Fruit fly (Drosophila melanogaster) whole organism, pupa: ENCODE results near the gene zormin.

Experiments used
- CG10348 ChIP-seq: fragments of 200-800 bp; sonication (Bioruptor generic); IDR thresholded peaks from 2 replicates; pipeline ENCODE4 v1.3.6; 2022; ENCODE audit warnings: missing biosample characterization, missing genetic modification characterization
- CG12605 ChIP-seq: fragments of 200-800 bp; sonication (Bioruptor generic); IDR thresholded peaks from 2 replicates; pipeline ENCODE4 v1.3.6; 2022; ENCODE audit warnings: missing biosample characterization, missing genetic modification characterization
- CG13204 ChIP-seq: fragments of 200-800 bp; sonication (Bioruptor generic); optimal IDR thresholded peaks from 2 replicates; lab custom pipeline; 2018; ENCODE audit warnings: missing biosample characterization, mild to moderate bottlenecking, missing genetic modification characterization, moderate library complexity
- CG14655 ChIP-seq: fragments of 200-800 bp; sonication (Bioruptor generic); optimal IDR thresholded peaks from 3 replicates; lab custom pipeline; 2017; ENCODE audit warnings: mild to moderate bottlenecking, missing biosample characterization, missing genetic modification reagents, missing genetic modification characterization
- CG15710 ChIP-seq: fragments of 200-800 bp; sonication (Bioruptor generic); optimal IDR thresholded peaks from 2 replicates; lab custom pipeline; 2018; ENCODE audit warnings: missing biosample characterization, mild to moderate bottlenecking, missing genetic modification characterization, moderate library complexity
- CG17806 ChIP-seq: fragments of 200-800 bp; sonication (Bioruptor generic); optimal IDR thresholded peaks from 2 replicates; lab custom pipeline; 2018; ENCODE audit warnings: missing biosample characterization, mild to moderate bottlenecking, missing genetic modification characterization, moderate library complexity
- CG32121 ChIP-seq: fragments of 200-800 bp; sonication (Bioruptor generic); IDR thresholded peaks from 2 replicates; pipeline ENCODE4 v1.3.6; 2022; ENCODE audit warnings: missing biosample characterization, missing genetic modification characterization
- CG34367 ChIP-seq: fragments of 200-800 bp; sonication (Bioruptor generic); optimal IDR thresholded peaks from 2 replicates; lab custom pipeline; 2018; ENCODE audit warnings: missing biosample characterization, mild to moderate bottlenecking, missing genetic modification characterization
- CG4496 ChIP-seq: fragments of 200-800 bp; sonication (Bioruptor generic); IDR thresholded peaks from 3 replicates; pipeline ENCODE4 v1.3.6; 2022; ENCODE audit warnings: missing biosample characterization, missing genetic modification characterization
- CG8159 ChIP-seq: fragments of 200-800 bp; sonication (Bioruptor generic); optimal IDR thresholded peaks from 3 replicates; lab custom pipeline; 2018; ENCODE audit warnings: missing biosample characterization, mild to moderate bottlenecking, missing genetic modification characterization, moderate library complexity
- CG8301 ChIP-seq: fragments of 200-800 bp; sonication (Bioruptor generic); optimal IDR thresholded peaks from 2 replicates; lab custom pipeline; 2018; ENCODE audit warnings: missing biosample characterization, mild to moderate bottlenecking, missing genetic modification characterization
- CG9948 ChIP-seq: fragments of 200-800 bp; sonication (Bioruptor generic); optimal IDR thresholded peaks from 2 replicates; lab custom pipeline; 2018; ENCODE audit warnings: missing biosample characterization, mild to moderate bottlenecking, missing genetic modification characterization, moderate library complexity
- D1 ChIP-seq: fragments of 200-800 bp; sonication (Bioruptor generic); optimal IDR thresholded peaks from 2 replicates; lab custom pipeline; 2018; ENCODE audit warnings: missing biosample characterization, mild to moderate bottlenecking, missing genetic modification characterization, moderate library complexity
- EcR ChIP-seq: fragments of 200-800 bp; sonication (Bioruptor generic); optimal IDR thresholded peaks from 3 replicates; lab custom pipeline; 2019; ENCODE audit warnings: missing biosample characterization, missing genetic modification characterization, mild to moderate bottlenecking, moderate library complexity, missing genetic modification reagents
- Ets98B ChIP-seq: fragments of 200-800 bp; sonication (Bioruptor generic); IDR thresholded peaks from 2 replicates; pipeline ENCODE4 v1.3.6; 2022; ENCODE audit warnings: missing biosample characterization, missing genetic modification characterization
- Pif1A ChIP-seq: fragments of 200-800 bp; sonication (Bioruptor generic); optimal IDR thresholded peaks from 3 replicates; lab custom pipeline; 2016; ENCODE audit warnings: missing biosample characterization, missing genetic modification characterization
- Pif1B ChIP-seq: fragments of 200-800 bp; sonication (Bioruptor generic); optimal IDR thresholded peaks from 3 replicates; lab custom pipeline; 2016; ENCODE audit warnings: missing biosample characterization, missing genetic modification characterization
- Snoo ChIP-seq: fragments of 200-800 bp; sonication (Bioruptor generic); optimal IDR thresholded peaks from 3 replicates; lab custom pipeline; 2017; ENCODE audit warnings: missing biosample characterization, mild to moderate bottlenecking, missing genetic modification characterization, inconsistent platforms
- fd96Ca ChIP-seq: fragments of 200-800 bp; sonication (Bioruptor generic); IDR thresholded peaks from 3 replicates; pipeline ENCODE4 v1.3.6; 2022; ENCODE audit warnings: missing biosample characterization, missing genetic modification characterization
- gl ChIP-seq: fragments of 200-800 bp; sonication (Bioruptor generic); optimal IDR thresholded peaks from 2 replicates; lab custom pipeline; 2018; ENCODE audit warnings: missing biosample characterization, mild to moderate bottlenecking, missing genetic modification characterization
- rn ChIP-seq: fragments of 200-800 bp; sonication (Bioruptor generic); IDR thresholded peaks from 2 replicates; pipeline ENCODE4 v1.3.6; 2022; ENCODE audit warnings: missing biosample characterization, missing genetic modification characterization

Gene zormin

dm6 chr3L:2174232-2174631, 22.7 kb upstream of the zormin start, which contains the start of gene CG15820:
TSS of gene CG15820 (minus strand) at chr3L:2174332.
- TF ChIP-seq D1 (no peak), CG15710 (tag; lab: Kevin White, UChicago) (no peak), CG14655 (GFP tag; lab: Kevin White, UChicago) (no peak), Pif1B (GFP tag; lab: Kevin White, UChicago) (no peak), Pif1A (GFP tag; lab: Kevin White, UChicago) (no peak), gl (tag; lab: Kevin White, UChicago) (no peak), CG12605 (GFP tag; lab: Robert Waterston, UW) (no peak), CG17806 (tag; lab: Kevin White, UChicago) (no peak), fd96Ca (GFP tag; lab: Robert Waterston, UW) (no peak), CG10348 (GFP tag; lab: Robert Waterston, UW) (no peak), rn (GFP tag; lab: Robert Waterston, UW) (no peak), Ets98B (GFP tag; lab: Robert Waterston, UW) (no peak), CG34367 (tag; lab: Kevin White, UChicago) (no peak), CG4496 (GFP tag; lab: Robert Waterston, UW) (no peak), CG32121 (GFP tag; lab: Robert Waterston, UW) (no peak), CG8159 (no peak)

dm6 chr3L:2170885-2171526, 19.5 kb upstream of the zormin start, which contains the start of gene CG5704:
TSS of gene CG5704 (minus strand) at chr3L:2170971.
- TF ChIP-seq Pif1A (GFP tag; lab: Kevin White, UChicago) (no peak), rn (GFP tag; lab: Robert Waterston, UW) (no peak), CG12605 (GFP tag; lab: Robert Waterston, UW) (no peak), D1 (no peak), CG10348 (GFP tag; lab: Robert Waterston, UW) (no peak), EcR (no peak), CG8159 (no peak), CG32121 (GFP tag; lab: Robert Waterston, UW) (no peak), CG17806 (tag; lab: Kevin White, UChicago) (no peak), Pif1B (GFP tag; lab: Kevin White, UChicago) (no peak), CG8301 (tag; lab: Kevin White, UChicago) (no peak), CG14655 (GFP tag; lab: Kevin White, UChicago) (no peak), CG9948 (tag; lab: Kevin White, UChicago) (no peak), fd96Ca (GFP tag; lab: Robert Waterston, UW) (no peak), Ets98B (GFP tag; lab: Robert Waterston, UW) (no peak), CG15710 (tag; lab: Kevin White, UChicago) (no peak), CG13204 (GFP tag; lab: Kevin White, UChicago) (no peak), CG4496 (GFP tag; lab: Robert Waterston, UW) (no peak)
- TF ChIP-seq, all 21 proteins: peak for 0

- TF ChIP-seq CG15710 (tag; lab: Kevin White, UChicago) (no peak), Pif1B (GFP tag; lab: Kevin White, UChicago) (no peak), Snoo (tag; lab: Kevin White, UChicago) (no peak), CG34367 (tag; lab: Kevin White, UChicago) (no peak), CG10348 (GFP tag; lab: Robert Waterston, UW) (no peak), D1 (no peak), CG32121 (GFP tag; lab: Robert Waterston, UW) (no peak), CG13204 (GFP tag; lab: Kevin White, UChicago) (no peak), fd96Ca (GFP tag; lab: Robert Waterston, UW) (no peak), CG9948 (tag; lab: Kevin White, UChicago) (no peak), CG8301 (tag; lab: Kevin White, UChicago) (no peak), EcR (no peak), Pif1A (GFP tag; lab: Kevin White, UChicago) (no peak), CG4496 (GFP tag; lab: Robert Waterston, UW) (no peak), CG17806 (tag; lab: Kevin White, UChicago) (no peak), Ets98B (GFP tag; lab: Robert Waterston, UW) (no peak)
Measured at dm6 chr3L:2168954-2169353, 17.5 kb upstream of the zormin start, which contains the start of gene CG15879. TSS of gene CG15879 (minus strand) at chr3L:2169108.

dm6 chr3L:2166776-2167175, 15.3 kb upstream of the zormin start:
- TF ChIP-seq D1, result no peak

dm6 chr3L:2164805-2165204, 13.3 kb upstream of the zormin start:
- peak; percentile 47; the same call in 1 of the 3 replicates for TF ChIP-seq fd96Ca (GFP tag; lab: Robert Waterston, UW)
- no peak for TF ChIP-seq CG34367 (tag; lab: Kevin White, UChicago)
- TF ChIP-seq CG12605 (GFP tag; lab: Robert Waterston, UW), result peak; percentile 54; the same call in 1 of the 2 replicates
- no peak for TF ChIP-seq D1
- no peak for TF ChIP-seq rn (GFP tag; lab: Robert Waterston, UW)
- TF ChIP-seq CG9948 (tag; lab: Kevin White, UChicago), result no peak
- TF ChIP-seq gl (tag; lab: Kevin White, UChicago), result no peak
- TF ChIP-seq CG32121 (GFP tag; lab: Robert Waterston, UW), result no peak
- no peak for TF ChIP-seq CG15710 (tag; lab: Kevin White, UChicago)
- 0 out of 2 replicates have a peak, but pooled peaks have one; percentile 38 for TF ChIP-seq Ets98B (GFP tag; lab: Robert Waterston, UW)
- TF ChIP-seq Snoo (tag; lab: Kevin White, UChicago), result no peak
- no peak for TF ChIP-seq Pif1A (GFP tag; lab: Kevin White, UChicago)
- peak; percentile 35 for TF ChIP-seq CG14655 (GFP tag; lab: Kevin White, UChicago)
- peak; percentile 5 for TF ChIP-seq CG8301 (tag; lab: Kevin White, UChicago)
- TF ChIP-seq CG10348 (GFP tag; lab: Robert Waterston, UW), result no peak
- no peak for TF ChIP-seq CG13204 (GFP tag; lab: Kevin White, UChicago)
- TF ChIP-seq CG8159, result peak; percentile 9
- TF ChIP-seq Pif1B (GFP tag; lab: Kevin White, UChicago), result no peak
- 0 out of 3 replicates have a peak, but pooled peaks have one; percentile 52 for TF ChIP-seq CG4496 (GFP tag; lab: Robert Waterston, UW)
- TF ChIP-seq CG17806 (tag; lab: Kevin White, UChicago), result no peak
